Worm (Caenorhabditis elegans): ENCODE measurements around the gene R10E9.4.

- TF ChIP-seq sem-4 (tag; optimal IDR thresholded peaks at IDR 0.05) = no peak
- TF ChIP-seq blmp-1 (tag; optimal IDR thresholded peaks at IDR 0.05; ENCODE audit: insufficient read depth) = no peak
Observed at ce11 chrIII:4007017-4007416, 34.4 kb upstream of the R10E9.4 start.

Measured in whole organism, L2 larva.